Worm (Caenorhabditis elegans) whole organism, L4 larva: Measurements from ENCODE around the gene srh-83.

ENCODE experiments used
- aly-2 ChIP-seq: sonication (generic microtip); optimal IDR thresholded peaks from 2 replicates; lab custom pipeline; 2018; ENCODE audit warnings: missing biosample characterization, missing genetic modification characterization
- ama-1 ChIP-seq: fragments of 150-350 bp; optimal IDR thresholded peaks from 2 replicates; lab custom pipeline; 2014; ENCODE audit warnings: inconsistent platforms, mixed read lengths
- ceh-62 ChIP-seq: sonication (generic microtip); optimal IDR thresholded peaks from 2 replicates; lab custom pipeline; 2017; ENCODE audit warnings: missing biosample characterization, missing genetic modification characterization
- dpl-1 ChIP-seq: fragments of 150-350 bp; optimal IDR thresholded peaks from 2 replicates; lab custom pipeline; 2014; ENCODE audit warnings: missing biosample characterization, missing genetic modification reagents, missing genetic modification characterization
- egl-27 ChIP-seq: sonication (generic microtip); optimal IDR thresholded peaks from 3 replicates; lab custom pipeline; 2017; ENCODE audit warnings: missing biosample characterization, missing genetic modification reagents, missing genetic modification characterization
- lin-15B ChIP-seq: fragments of 150-350 bp; sonication (generic microtip); optimal IDR thresholded peaks from 3 replicates; lab custom pipeline; 2014; ENCODE audit warnings: missing biosample characterization, missing genetic modification characterization
- lir-3 ChIP-seq: sonication (generic microtip); optimal IDR thresholded peaks from 2 replicates; lab custom pipeline; 2016; ENCODE audit warnings: mild to moderate bottlenecking, missing genetic modification characterization, missing compliant biosample characterization
- mep-1 ChIP-seq: fragments of 150-350 bp; sonication (generic microtip); optimal IDR thresholded peaks from 3 replicates; lab custom pipeline; 2014; ENCODE audit warnings: missing biosample characterization, missing genetic modification characterization
- nhr-237 ChIP-seq: sonication (generic microtip); optimal IDR thresholded peaks from 2 replicates; lab custom pipeline; 2017; ENCODE audit warnings: missing biosample characterization, missing genetic modification characterization
- snpc-4 ChIP-seq: fragments of 150-350 bp; optimal IDR thresholded peaks from 2 replicates; lab custom pipeline; 2014; ENCODE audit warnings: missing biosample characterization, missing genetic modification characterization
- unc-62 ChIP-seq, 3 experiments: fragments of 150-350 bp in 1 of 3; sonication (generic microtip); optimal IDR thresholded peaks in 2 of 3; peaks in 1 of 3; 1 replicate in 1 of 3; 2 replicates in 2 of 3; lab custom pipeline; 2014 to 2017; ENCODE audit warnings: missing biosample characterization in 3 of 3, missing genetic modification characterization in 3 of 3, missing genetic modification reagents in 3 of 3, missing genotype in 1 of 3
- zag-1 ChIP-seq: fragments of 150-350 bp; optimal IDR thresholded peaks from 2 replicates; lab custom pipeline; 2014; ENCODE audit warnings: missing biosample characterization, missing genetic modification characterization
- ztf-11 ChIP-seq: fragments of 150-350 bp; optimal IDR thresholded peaks from 2 replicates; lab custom pipeline; 2014; ENCODE audit warnings: missing biosample characterization, missing genetic modification characterization

ce11 chrV:7133963-7134362 lies 30.3 kb upstream of the srh-83 start, which contains the start of gene F10D2.16:
- no peak for TF ChIP-seq snpc-4 (tag; lab: Kevin White, UChicago)
- TF ChIP-seq ztf-11 (tag; lab: Kevin White, UChicago) = no peak
- TF ChIP-seq egl-27 = no peak
- no peak for TF ChIP-seq ama-1
- TF ChIP-seq zag-1 = no peak
- no peak for TF ChIP-seq dpl-1
- no peak for TF ChIP-seq ceh-62 (tag; lab: Kevin White, UChicago)
- no peak for TF ChIP-seq mep-1 (tag; lab: Kevin White, UChicago)
- no peak for TF ChIP-seq lin-15B (tag; lab: Kevin White, UChicago)
- TF ChIP-seq aly-2 (tag; lab: Kevin White, UChicago) = no peak
- no peak for TF ChIP-seq nhr-237
- TF ChIP-seq lir-3 (tag; lab: Kevin White, UChicago) = no peak
- no peak for TF ChIP-seq unc-62 (GFP tag; optimal IDR thresholded peaks at IDR 0.05 in 1 of 2; lab: Kevin White, UChicago)
- TF ChIP-seq unc-62 (tag; optimal IDR thresholded peaks at IDR 0.05; lab: Kevin White, UChicago) = no peak
